Fruit fly (Drosophila melanogaster) whole organism, embryonic: ENCODE data around the gene Cip4.

Experiments used
- BEAF-32 ChIP-seq: fragments of 200-800 bp; sonication (Bioruptor generic); optimal IDR thresholded peaks from 3 replicates; lab custom pipeline; 2017; ENCODE audit warnings: missing biosample characterization, missing genetic modification characterization, mild to moderate bottlenecking, moderate library complexity, missing genetic modification reagents
- CG10147 ChIP-seq: fragments of 200-800 bp; sonication (Bioruptor generic); optimal IDR thresholded peaks from 2 replicates; lab custom pipeline; 2019; ENCODE audit warnings: missing biosample characterization, mild to moderate bottlenecking, missing genetic modification characterization, moderate library complexity
- CG11247 ChIP-seq: fragments of 200-800 bp; sonication (Bioruptor generic); IDR thresholded peaks from 2 replicates; pipeline ENCODE4 v1.3.6; 2022; ENCODE audit warnings: missing biosample characterization, missing genetic modification characterization
- CG11398 ChIP-seq: fragments of 200-800 bp; sonication (Bioruptor generic); optimal IDR thresholded peaks from 2 replicates; lab custom pipeline; 2016; ENCODE audit warnings: missing biosample characterization, missing genetic modification characterization
- CG13296 ChIP-seq: fragments of 200-800 bp; sonication (Bioruptor generic); optimal IDR thresholded peaks from 3 replicates; lab custom pipeline; 2018; ENCODE audit warnings: missing biosample characterization, mild to moderate bottlenecking, missing genetic modification characterization
- CG14710 ChIP-seq: fragments of 200-800 bp; sonication (Bioruptor generic); optimal IDR thresholded peaks from 3 replicates; lab custom pipeline; 2019; ENCODE audit warnings: missing biosample characterization, mild to moderate bottlenecking, missing genetic modification characterization, moderate library complexity
- CG15011 ChIP-seq: fragments of 200-800 bp; sonication (Bioruptor generic); optimal IDR thresholded peaks from 3 replicates; lab custom pipeline; 2018; ENCODE audit warnings: missing biosample characterization, mild to moderate bottlenecking, missing genetic modification characterization
- CG15601 ChIP-seq: fragments of 200-800 bp; sonication (Bioruptor generic); optimal IDR thresholded peaks from 3 replicates; lab custom pipeline; 2019; ENCODE audit warnings: missing biosample characterization, mild to moderate bottlenecking, missing genetic modification characterization, moderate library complexity
- CG15696 ChIP-seq: fragments of 200-800 bp; sonication (Bioruptor generic); optimal IDR thresholded peaks from 2 replicates; lab custom pipeline; 2019; ENCODE audit warnings: missing biosample characterization, mild to moderate bottlenecking, missing genetic modification characterization, moderate library complexity
- CG17802 ChIP-seq: fragments of 200-800 bp; sonication (Bioruptor generic); optimal IDR thresholded peaks from 2 replicates; lab custom pipeline; 2018; ENCODE audit warnings: missing biosample characterization, mild to moderate bottlenecking, missing genetic modification characterization, moderate library complexity
- CG1792 ChIP-seq: fragments of 200-800 bp; sonication (Bioruptor generic); optimal IDR thresholded peaks from 2 replicates; lab custom pipeline; 2016; ENCODE audit warnings: missing biosample characterization, missing genetic modification characterization
- CG2120 ChIP-seq: fragments of 200-800 bp; sonication (Bioruptor generic); optimal IDR thresholded peaks from 3 replicates; lab custom pipeline; 2016; ENCODE audit warnings: missing biosample characterization, missing genetic modification characterization
- CG2678 ChIP-seq: fragments of 200-800 bp; sonication (Bioruptor generic); optimal IDR thresholded peaks from 3 replicates; lab custom pipeline; 2019; ENCODE audit warnings: missing biosample characterization, mild to moderate bottlenecking, missing genetic modification characterization, moderate library complexity
- CG2889 ChIP-seq: fragments of 200-800 bp; sonication (Bioruptor generic); IDR thresholded peaks from 3 replicates; pipeline ENCODE4 v1.3.6; 2022; ENCODE audit warnings: missing biosample characterization, missing genetic modification characterization
- CG31365 ChIP-seq: fragments of 200-800 bp; sonication (Bioruptor generic); optimal IDR thresholded peaks from 2 replicates; lab custom pipeline; 2018; ENCODE audit warnings: missing biosample characterization, mild to moderate bottlenecking, missing genetic modification characterization
- CG3407 ChIP-seq: fragments of 200-800 bp; sonication (Bioruptor generic); optimal IDR thresholded peaks from 2 replicates; lab custom pipeline; 2018; ENCODE audit warnings: missing biosample characterization, mild to moderate bottlenecking, missing genetic modification characterization
- CG34224 ChIP-seq: fragments of 200-800 bp; sonication (Bioruptor generic); IDR thresholded peaks from 3 replicates; pipeline ENCODE4 v1.3.6; 2022; ENCODE audit warnings: missing biosample characterization, missing genetic modification characterization; ENCODE audit not compliant: partially characterized antibody
- CG6791 ChIP-seq: fragments of 200-800 bp; sonication (Bioruptor generic); IDR thresholded peaks from 3 replicates; pipeline ENCODE4 v1.3.6; 2022; ENCODE audit warnings: missing biosample characterization, missing genetic modification characterization; ENCODE audit not compliant: partially characterized antibody
- CG6854 ChIP-seq: fragments of 200-800 bp; sonication (Bioruptor generic); optimal IDR thresholded peaks from 3 replicates; lab custom pipeline; 2017; ENCODE audit warnings: missing biosample characterization, mild to moderate bottlenecking, missing genetic modification characterization
- CrebB ChIP-seq: fragments of 200-800 bp; sonication (Bioruptor generic); optimal IDR thresholded peaks from 3 replicates; lab custom pipeline; 2018; ENCODE audit warnings: missing biosample characterization, mild to moderate bottlenecking, missing genetic modification characterization
- D19B ChIP-seq: fragments of 200-800 bp; sonication (Bioruptor generic); optimal IDR thresholded peaks from 2 replicates; lab custom pipeline; 2017; ENCODE audit warnings: missing biosample characterization, mild to moderate bottlenecking, missing genetic modification characterization
- Dbx ChIP-seq: fragments of 200-800 bp; sonication (Bioruptor generic); IDR thresholded peaks from 3 replicates; pipeline ENCODE4 v1.3.6; 2022; ENCODE audit warnings: missing biosample characterization, missing genetic modification characterization
- Dfd ChIP-seq, 2 experiments: fragments of >200 bp; optimal IDR thresholded peaks; 2 replicates each; lab custom pipeline; 2017; ENCODE audit warnings: missing biosample characterization in 2 of 2, missing genetic modification characterization in 2 of 2
- Elba2 ChIP-seq: fragments of 200-800 bp; sonication (Bioruptor generic); optimal IDR thresholded peaks from 3 replicates; lab custom pipeline; 2016; ENCODE audit warnings: missing biosample characterization, missing genetic modification characterization
- Fer2 ChIP-seq: fragments of 200-800 bp; sonication (Bioruptor generic); optimal IDR thresholded peaks from 2 replicates; lab custom pipeline; 2018; ENCODE audit warnings: missing biosample characterization, mild to moderate bottlenecking, missing genetic modification characterization, moderate library complexity
- Hey ChIP-seq: fragments of 200-800 bp; sonication (Bioruptor generic); optimal IDR thresholded peaks from 3 replicates; lab custom pipeline; 2018; ENCODE audit warnings: missing biosample characterization, mild to moderate bottlenecking, missing genetic modification characterization
- HmgZ ChIP-seq: fragments of 200-800 bp; sonication (Bioruptor generic); optimal IDR thresholded peaks from 2 replicates; lab custom pipeline; 2018; ENCODE audit warnings: missing biosample characterization, mild to moderate bottlenecking, missing genetic modification characterization
- MTF-1 ChIP-seq: fragments of 200-800 bp; sonication (Bioruptor generic); optimal IDR thresholded peaks from 2 replicates; lab custom pipeline; 2018; ENCODE audit warnings: missing biosample characterization, mild to moderate bottlenecking, missing genetic modification characterization, borderline replicate concordance
- Max ChIP-seq: fragments of 200-800 bp; sonication (Bioruptor generic); optimal IDR thresholded peaks from 2 replicates; lab custom pipeline; 2016; ENCODE audit warnings: missing biosample characterization, mild to moderate bottlenecking, missing genetic modification characterization
- Myb ChIP-seq: fragments of 200-800 bp; sonication (Bioruptor generic); optimal IDR thresholded peaks from 2 replicates; lab custom pipeline; 2016; ENCODE audit warnings: missing biosample characterization, missing genetic modification characterization
- Opbp ChIP-seq: fragments of 200-800 bp; sonication (Bioruptor generic); IDR thresholded peaks from 3 replicates; pipeline ENCODE4 v1.3.6; 2022; ENCODE audit warnings: missing biosample characterization, missing genetic modification characterization; ENCODE audit not compliant: partially characterized antibody
- PHDP ChIP-seq: fragments of 200-800 bp; sonication (Bioruptor generic); optimal IDR thresholded peaks from 3 replicates; lab custom pipeline; 2018; ENCODE audit warnings: missing biosample characterization, mild to moderate bottlenecking, missing genetic modification characterization, moderate library complexity
- ac ChIP-seq: fragments of 200-800 bp; sonication (Bioruptor generic); optimal IDR thresholded peaks from 3 replicates; lab custom pipeline; 2017; ENCODE audit warnings: missing biosample characterization, mild to moderate bottlenecking, missing genetic modification characterization
- ase ChIP-seq: fragments of 200-800 bp; sonication (Bioruptor generic); IDR thresholded peaks from 3 replicates; pipeline ENCODE4 v1.3.6; 2022; ENCODE audit warnings: missing biosample characterization, missing genetic modification characterization
- ato ChIP-seq: fragments of 200-800 bp; sonication (Bioruptor generic); IDR thresholded peaks from 2 replicates; pipeline ENCODE4 v1.3.6; 2022; ENCODE audit warnings: missing biosample characterization, missing genetic modification characterization; ENCODE audit not compliant: partially characterized antibody
- ci ChIP-seq: fragments of 200-800 bp; sonication (Bioruptor generic); IDR thresholded peaks from 3 replicates; pipeline ENCODE4 v1.3.6; 2022; ENCODE audit warnings: missing biosample characterization, missing genetic modification characterization
- crol ChIP-seq: fragments of 200-800 bp; sonication (Bioruptor generic); IDR thresholded peaks from 2 replicates; pipeline ENCODE4 v1.3.6; 2022; ENCODE audit warnings: missing biosample characterization, missing genetic modification characterization
- danr ChIP-seq: fragments of 200-800 bp; sonication (Bioruptor generic); IDR thresholded peaks from 2 replicates; pipeline ENCODE4 v1.3.6; 2022; ENCODE audit warnings: missing biosample characterization, missing genetic modification characterization
- dati ChIP-seq: fragments of 200-800 bp; sonication (Bioruptor generic); IDR thresholded peaks from 2 replicates; pipeline ENCODE4 v1.3.6; 2022; ENCODE audit warnings: missing biosample characterization, missing genetic modification characterization
- grn ChIP-seq: fragments of 200-800 bp; sonication (Bioruptor generic); optimal IDR thresholded peaks from 3 replicates; lab custom pipeline; 2017; ENCODE audit warnings: missing biosample characterization, missing genetic modification characterization
- gro ChIP-seq: fragments of 200-800 bp; sonication (Bioruptor generic); optimal IDR thresholded peaks from 2 replicates; lab custom pipeline; 2016; ENCODE audit warnings: missing biosample characterization, missing genetic modification characterization
- gt ChIP-seq: fragments of 200-800 bp; sonication (Bioruptor generic); IDR thresholded peaks from 2 replicates; pipeline ENCODE4 v1.3.6; 2022; ENCODE audit warnings: missing biosample characterization, missing genetic modification characterization
- nerfin-2 ChIP-seq: fragments of 200-800 bp; sonication (Bioruptor generic); IDR thresholded peaks from 2 replicates; pipeline ENCODE4 v1.3.6; 2022; ENCODE audit warnings: missing biosample characterization, missing genetic modification characterization; ENCODE audit not compliant: partially characterized antibody
- nmo ChIP-seq: fragments of 200-800 bp; sonication (Bioruptor generic); optimal IDR thresholded peaks from 2 replicates; lab custom pipeline; 2018; ENCODE audit warnings: missing biosample characterization, mild to moderate bottlenecking, missing genetic modification characterization, moderate library complexity
- odd ChIP-seq: fragments of 200-800 bp; sonication (Bioruptor generic); optimal IDR thresholded peaks from 2 replicates; lab custom pipeline; 2017; ENCODE audit warnings: missing biosample characterization, mild to moderate bottlenecking, missing genetic modification characterization
- repo ChIP-seq: fragments of 200-800 bp; sonication (Bioruptor generic); optimal IDR thresholded peaks from 2 replicates; lab custom pipeline; 2016; ENCODE audit warnings: missing biosample characterization, missing genetic modification characterization
- sens ChIP-seq: fragments of 200-800 bp; sonication (Bioruptor generic); peaks from one replicate; lab custom pipeline; 2016; ENCODE audit warnings: missing biosample characterization, missing genetic modification characterization
- shn ChIP-seq: fragments of 200-800 bp; sonication (Bioruptor generic); optimal IDR thresholded peaks from 3 replicates; lab custom pipeline; 2016; ENCODE audit warnings: missing biosample characterization, missing genetic modification characterization
- slp2 ChIP-seq: fragments of 200-800 bp; sonication (Bioruptor generic); optimal IDR thresholded peaks from 2 replicates; lab custom pipeline; 2016; ENCODE audit warnings: missing biosample characterization, missing genetic modification characterization
- vvl ChIP-seq: fragments of 200-800 bp; sonication (Bioruptor generic); IDR thresholded peaks from 2 replicates; pipeline ENCODE4 v1.3.6; 2022; ENCODE audit warnings: missing biosample characterization, missing genetic modification characterization

The Cip4 gene

DNA sequence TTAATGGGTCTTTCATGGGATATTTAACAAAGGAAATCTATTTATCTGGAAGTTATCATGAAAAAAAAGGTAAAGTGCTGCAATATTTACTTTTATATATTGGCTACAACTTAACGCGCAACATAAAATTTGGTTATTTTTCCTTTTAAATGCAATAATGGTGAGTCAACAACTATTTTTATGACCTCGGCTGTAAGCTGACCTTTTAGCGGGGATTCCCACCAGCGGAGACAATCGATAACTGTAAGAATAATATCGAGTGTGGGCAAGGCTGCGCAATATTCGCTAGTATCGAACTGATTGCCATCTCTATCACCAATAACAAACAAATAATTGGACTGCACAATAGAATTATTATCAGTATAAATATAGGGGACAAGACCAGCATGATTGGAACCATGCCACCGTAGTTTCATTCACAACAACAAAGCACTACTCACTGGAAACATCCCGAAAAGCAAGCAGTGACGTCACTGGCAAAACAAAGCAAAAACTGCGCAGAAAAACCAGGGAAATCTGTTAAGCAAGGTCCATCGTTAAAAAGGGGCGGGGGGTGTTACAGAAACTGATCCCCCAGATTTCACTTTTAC lies 39.4 kb upstream of the Cip4 start, which contains the start of gene Syx17 (continued):
- no peak for TF ChIP-seq odd (GFP tag; lab: Kevin White, UChicago)
- TF ChIP-seq ato (GFP tag; lab: Robert Waterston, UW): peak; percentile 92
- TF ChIP-seq danr (GFP tag; lab: Robert Waterston, UW): peak; percentile 17; the same call in 1 of the 2 replicates
- no peak for TF ChIP-seq CG15011 (GFP tag; lab: Kevin White, UChicago)
- no peak for TF ChIP-seq CG3407 (GFP tag; lab: Kevin White, UChicago)
- peak; percentile 73 for TF ChIP-seq nmo (GFP tag; lab: Kevin White, UChicago)
- TF ChIP-seq CG13296: no peak
- no peak for TF ChIP-seq Hey (tag; lab: Kevin White, UChicago)
- peak; percentile 2 for TF ChIP-seq CG31365 (tag; lab: Kevin White, UChicago)
- TF ChIP-seq Max: peak; percentile 44
- peak; percentile 83; the same call in 2 of the 3 replicates for TF ChIP-seq Dbx (GFP tag; lab: Robert Waterston, UW)
- TF ChIP-seq ac (GFP tag; lab: Kevin White, UChicago): no peak
- TF ChIP-seq CG2889 (GFP tag; lab: Robert Waterston, UW): no peak
- no peak for TF ChIP-seq Fer2 (tag; lab: Kevin White, UChicago)
- no peak for TF ChIP-seq MTF-1 (GFP tag; lab: Kevin White, UChicago)
- peak; percentile 10 for TF ChIP-seq CG11398 (GFP tag; lab: Kevin White, UChicago)
- TF ChIP-seq CG2678 (tag; lab: Kevin White, UChicago): peak; percentile 59
- peak; percentile 55 for TF ChIP-seq CG11247 (GFP tag; lab: Robert Waterston, UW)
- no peak for TF ChIP-seq dati (GFP tag; lab: Robert Waterston, UW)
- peak; percentile 65 for TF ChIP-seq CG15601 (tag; lab: Kevin White, UChicago)
- TF ChIP-seq CG6791: peak; percentile 94
- TF ChIP-seq crol (GFP tag; lab: Robert Waterston, UW): peak; percentile 57; the same call in 1 of the 2 replicates
- peak; percentile 40; the same call in 1 of the 3 replicates for TF ChIP-seq ase (GFP tag; lab: Robert Waterston, UW)
- TF ChIP-seq Myb: peak; percentile 38
- no peak for TF ChIP-seq Elba2 (GFP tag; lab: Kevin White, UChicago)
- TF ChIP-seq ci (GFP tag; lab: Robert Waterston, UW): peak; percentile 72
- TF ChIP-seq BEAF-32 (GFP tag; lab: Kevin White, UChicago): peak; percentile 94
- peak; percentile 50 for TF ChIP-seq CG15696 (tag; lab: Kevin White, UChicago)
- TF ChIP-seq CG17802: peak; percentile 62
- peak; percentile 73 for TF ChIP-seq vvl
- TF ChIP-seq shn (GFP tag; lab: Kevin White, UChicago): peak; percentile 38
- TF ChIP-seq CG1792 (GFP tag; lab: Kevin White, UChicago): peak; percentile 51
- TF ChIP-seq CG2120: peak; percentile 79
- TF ChIP-seq grn: peak; percentile 53
- TF ChIP-seq CG14710 (tag; lab: Kevin White, UChicago): peak; percentile 62
- no peak for TF ChIP-seq CG6854 (GFP tag; lab: Kevin White, UChicago)
- TF ChIP-seq gt (GFP tag; lab: Robert Waterston, UW): no peak
- TF ChIP-seq repo: peak; percentile 53
- TF ChIP-seq CrebB (tag; lab: Kevin White, UChicago): peak; percentile 60
- peak; percentile 34 for TF ChIP-seq CG10147 (GFP tag; lab: Kevin White, UChicago)
- TF ChIP-seq Opbp: peak; percentile 93
- peak; percentile 94 for TF ChIP-seq sens
- peak; percentile 19 for TF ChIP-seq D19B
- TF ChIP-seq PHDP (tag; lab: Kevin White, UChicago): peak; percentile 49
- peak; percentile 85 for TF ChIP-seq nerfin-2 (GFP tag; lab: Robert Waterston, UW)
- no peak for TF ChIP-seq gro (GFP tag; lab: Kevin White, UChicago)
- TF ChIP-seq slp2: peak; percentile 39
- no peak for TF ChIP-seq Dfd (GFP tag; optimal IDR thresholded peaks at IDR 0.05; lab: Kevin White, UChicago)
- peak; percentile 83 for TF ChIP-seq HmgZ (tag; lab: Kevin White, UChicago)
- TF ChIP-seq CG34224 (GFP tag; lab: Robert Waterston, UW): peak; percentile 96
